Worm (Caenorhabditis elegans) whole organism, L2 larva: ENCODE data around the gene R08F11.4.

Experiments
- aly-2 ChIP-seq: fragments of 150-350 bp; optimal IDR thresholded peaks from 2 replicates; lab custom pipeline; 2014; ENCODE audit warnings: missing biosample characterization, missing genetic modification characterization
- ceh-82 ChIP-seq: fragments of 150-350 bp; optimal IDR thresholded peaks from 2 replicates; lab custom pipeline; 2014; ENCODE audit warnings: missing biosample characterization, missing genetic modification characterization
- elt-1 ChIP-seq: fragments of 150-350 bp; optimal IDR thresholded peaks from 2 replicates; lab custom pipeline; 2014; ENCODE audit warnings: missing biosample characterization, missing genetic modification characterization
- lin-13 ChIP-seq: fragments of 150-350 bp; optimal IDR thresholded peaks from 2 replicates; lab custom pipeline; 2014; ENCODE audit warnings: missing biosample characterization, missing genetic modification reagents, missing genetic modification characterization
- lin-39 ChIP-seq: fragments of 150-350 bp; optimal IDR thresholded peaks from 2 replicates; lab custom pipeline; 2014; ENCODE audit warnings: missing biosample characterization, missing genetic modification reagents, missing genetic modification characterization
- lsy-2 ChIP-seq, 2 experiments: fragments of 150-350 bp in 1 of 2; sonication (generic microtip) in 1 of 2; optimal IDR thresholded peaks; 2 replicates each; lab custom pipeline; 2014 to 2017; ENCODE audit warnings: missing biosample characterization in 2 of 2, missing genetic modification characterization in 2 of 2
- nhr-6 ChIP-seq: fragments of 150-350 bp; optimal IDR thresholded peaks from 2 replicates; lab custom pipeline; 2014; ENCODE audit warnings: missing biosample characterization, missing genetic modification characterization
- peb-1 ChIP-seq: fragments of 150-350 bp; optimal IDR thresholded peaks from 2 replicates; lab custom pipeline; 2014; ENCODE audit warnings: missing biosample characterization, missing genetic modification characterization
- sem-4 ChIP-seq: fragments of 150-350 bp; optimal IDR thresholded peaks from 2 replicates; lab custom pipeline; 2014; ENCODE audit warnings: missing biosample characterization, missing genetic modification reagents, missing genetic modification characterization
- skn-1 ChIP-seq: sonication (generic microtip); optimal IDR thresholded peaks from 2 replicates; lab custom pipeline; 2017; ENCODE audit warnings: missing biosample characterization, missing genetic modification characterization
- sma-3 ChIP-seq: sonication (generic microtip); optimal IDR thresholded peaks from 2 replicates; lab custom pipeline; 2016; ENCODE audit warnings: missing genetic modification reagents, missing genetic modification characterization, missing compliant biosample characterization
- unc-39 ChIP-seq: fragments of 150-350 bp; optimal IDR thresholded peaks from 2 replicates; lab custom pipeline; 2014; ENCODE audit warnings: missing biosample characterization, missing genetic modification characterization
- unc-62 ChIP-seq: fragments of 150-350 bp; optimal IDR thresholded peaks from 2 replicates; lab custom pipeline; 2014; ENCODE audit warnings: missing biosample characterization, missing genetic modification reagents, missing genetic modification characterization

- TF ChIP-seq unc-39 (tag; lab: Kevin White, UChicago) (no peak), unc-62 (no peak), skn-1 (tag; lab: Kevin White, UChicago) (no peak), aly-2 (tag; lab: Kevin White, UChicago) (no peak), nhr-6 (tag; lab: Kevin White, UChicago) (no peak), lin-13 (GFP tag; lab: Kevin White, UChicago) (no peak), lsy-2 (tag; optimal IDR thresholded peaks at IDR 0.05; lab: Kevin White, UChicago) (no peak), sma-3 (GFP tag; lab: Kevin White, UChicago) (no peak), lin-39 (no peak), peb-1 (tag; lab: Kevin White, UChicago) (no peak), ceh-82 (tag; lab: Kevin White, UChicago) (no peak), elt-1 (no peak), sem-4 (tag; lab: Kevin White, UChicago) (no peak)
Observed at ce11 chrV:3843926-3844325, 38.6 kb upstream of the R08F11.4 start, which contains the start of gene ugt-32.
